Fruit fly (Drosophila melanogaster): Measurements from ENCODE around the gene Ptp36E.

- TF ChIP-seq EcR (GFP tag; optimal IDR thresholded peaks at IDR 0.05) (no peak), psq (optimal IDR thresholded peaks at IDR 0.05) (no peak), pan (optimal IDR thresholded peaks at IDR 0.05) (no peak), usp (GFP tag; optimal IDR thresholded peaks at IDR 0.05) (no peak)
These were observed 33.5 kb downstream of the Ptp36E start for dm6 chr2L:18151134-18151825.
